Fruit fly (Drosophila melanogaster): ENCODE results near the gene cindr.
A peak's percentile ranks its signal among the peaks of the same experiment; 100 is the strongest.

Gene cindr

dm6 chr3R:30870317-30870878, 62.0 kb downstream of the cindr start:
- peak; percentile 54 for TF ChIP-seq Eip78C (GFP tag)
- no peak for TF ChIP-seq dsx (GFP tag; optimal IDR thresholded peaks at IDR 0.05; ENCODE audit: poor library complexity, severe bottlenecking)
- no peak for TF ChIP-seq ss (GFP tag; optimal IDR thresholded peaks at IDR 0.05)

dm6 chr3R:30872301-30873044, 64.1 kb downstream of the cindr start, which contains the start of gene CG15545:
TSS of gene CG15545 (minus strand) at chr3R:30872351.
- TF ChIP-seq CG32006 (GFP tag; optimal IDR thresholded peaks at IDR 0.05) = peak; percentile 73
- TF ChIP-seq CG8632 (GFP tag; optimal IDR thresholded peaks at IDR 0.05) = no peak
- no peak for TF ChIP-seq fkh (GFP tag; optimal IDR thresholded peaks at IDR 0.05)
- no peak for TF ChIP-seq ss (GFP tag; optimal IDR thresholded peaks at IDR 0.05)
- TF ChIP-seq fd85E (GFP tag; optimal IDR thresholded peaks at IDR 0.05) = no peak
- TF ChIP-seq CG15336 (GFP tag; IDR thresholded peaks at IDR 0.05) = peak; percentile 34; the same call in 1 of the 2 replicates
- no peak for TF ChIP-seq topi (GFP tag; optimal IDR thresholded peaks at IDR 0.05)
- no peak for TF ChIP-seq CG11762 (GFP tag; optimal IDR thresholded peaks at IDR 0.05; ENCODE audit: insufficient read depth)
- peak; percentile 59 for TF ChIP-seq CG6276 (GFP tag; optimal IDR thresholded peaks at IDR 0.05)
- peak; percentile 9 for TF ChIP-seq Sox14 (GFP tag; optimal IDR thresholded peaks at IDR 0.05)
- peak; percentile 64; the same call in 2 of the 3 replicates for TF ChIP-seq CG8119 (GFP tag; IDR thresholded peaks at IDR 0.05)
- no peak for TF ChIP-seq CG1621 (tag; optimal IDR thresholded peaks at IDR 0.05)
- TF ChIP-seq CG6792 (GFP tag; optimal IDR thresholded peaks at IDR 0.05) = no peak
- peak; percentile 75 for TF ChIP-seq Hr4 (GFP tag; optimal IDR thresholded peaks at IDR 0.05)
- no peak for TF ChIP-seq acj6 (GFP tag; optimal IDR thresholded peaks at IDR 0.05)
- no peak for TF ChIP-seq lz (GFP tag; optimal IDR thresholded peaks at IDR 0.05)
- TF ChIP-seq svp (GFP tag) = peak; percentile 25
- TF ChIP-seq CG11294 (GFP tag; IDR thresholded peaks at IDR 0.05) = no peak
- TF ChIP-seq Hr39 (GFP tag; optimal IDR thresholded peaks at IDR 0.05) = no peak
- TF ChIP-seq CG4318 (GFP tag; optimal IDR thresholded peaks at IDR 0.05) = peak; percentile 48
- TF ChIP-seq Eip78C (GFP tag) = peak; percentile 68
- TF ChIP-seq OdsH (GFP tag; optimal IDR thresholded peaks at IDR 0.05) = no peak
- TF ChIP-seq CG10631 (GFP tag; optimal IDR thresholded peaks at IDR 0.05) = no peak
- TF ChIP-seq CG9139 (GFP tag; optimal IDR thresholded peaks at IDR 0.05) = no peak
- no peak for TF ChIP-seq cyc (GFP tag; optimal IDR thresholded peaks at IDR 0.05)
- no peak for TF ChIP-seq dac (GFP tag; optimal IDR thresholded peaks at IDR 0.05)
- no peak for TF ChIP-seq Sox15 (GFP tag; optimal IDR thresholded peaks at IDR 0.05)
- TF ChIP-seq Lpt (GFP tag; optimal IDR thresholded peaks at IDR 0.05) = peak; percentile 44
- no peak for TF ChIP-seq Eip93F (GFP tag; optimal IDR thresholded peaks at IDR 0.05)
- peak; percentile 24; the same call in 1 of the 3 replicates for TF ChIP-seq CG6163 (GFP tag; IDR thresholded peaks at IDR 0.05)
- TF ChIP-seq Eip75B (GFP tag; optimal IDR thresholded peaks at IDR 0.05) = no peak

DNA sequence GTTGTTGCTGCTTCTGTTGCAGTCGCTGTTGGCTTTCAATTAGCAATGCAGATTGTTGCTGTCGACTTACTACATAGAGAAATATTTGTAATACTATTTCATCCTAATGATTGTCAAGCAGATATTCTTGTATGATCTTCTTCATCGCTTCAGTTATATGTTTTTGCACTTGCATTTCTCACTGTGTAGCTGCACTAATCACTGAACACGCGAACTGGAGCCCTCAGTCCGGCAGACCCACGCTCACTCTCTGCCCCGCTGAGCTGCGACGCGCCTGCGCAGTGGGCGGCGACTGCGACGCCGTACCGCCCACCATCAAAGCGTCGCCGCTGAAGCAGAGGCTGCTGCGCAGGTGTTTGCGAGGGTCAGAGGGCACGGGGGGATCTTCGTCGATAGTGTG, 66.3 kb downstream of the cindr start:
- no peak for TF ChIP-seq svp (GFP tag)
- TF ChIP-seq CG15336 (GFP tag; IDR thresholded peaks at IDR 0.05) = 0 out of 2 replicates have a peak, but pooled peaks have one; percentile 34
- no peak for TF ChIP-seq net (GFP tag; optimal IDR thresholded peaks at IDR 0.05)
- peak; percentile 13 for TF ChIP-seq pdm3 (GFP tag; optimal IDR thresholded peaks at IDR 0.05)
- no peak for TF ChIP-seq fd85E (GFP tag; optimal IDR thresholded peaks at IDR 0.05)
- peak; percentile 60; the same call in 1 of the 3 replicates for TF ChIP-seq eg (GFP tag; IDR thresholded peaks at IDR 0.05)
- 0 out of 3 replicates have a peak, but pooled peaks have one; percentile 44 for TF ChIP-seq CG8119 (GFP tag; IDR thresholded peaks at IDR 0.05)
- TF ChIP-seq fkh (GFP tag; optimal IDR thresholded peaks at IDR 0.05) = no peak
- peak; percentile 49 for TF ChIP-seq CG3919 (GFP tag; optimal IDR thresholded peaks at IDR 0.05)
- TF ChIP-seq Lpt (GFP tag; optimal IDR thresholded peaks at IDR 0.05) = peak; percentile 13
- peak; percentile 61 for TF ChIP-seq Eip78C (GFP tag)
- peak; percentile 45 for TF ChIP-seq CG32006 (GFP tag; optimal IDR thresholded peaks at IDR 0.05)
- TF ChIP-seq achi (GFP tag; optimal IDR thresholded peaks at IDR 0.05) = no peak
- TF ChIP-seq Eip75B (GFP tag; optimal IDR thresholded peaks at IDR 0.05) = peak; percentile 7
- TF ChIP-seq CG11294 (GFP tag; IDR thresholded peaks at IDR 0.05) = 0 out of 2 replicates have a peak, but pooled peaks have one; percentile 9
- TF ChIP-seq CG10669 (GFP tag; optimal IDR thresholded peaks at IDR 0.05) = peak; percentile 1
- no peak for TF ChIP-seq CG4318 (GFP tag; optimal IDR thresholded peaks at IDR 0.05)
- TF ChIP-seq CG6163 (GFP tag; IDR thresholded peaks at IDR 0.05) = peak; percentile 60; the same call in 2 of the 3 replicates
- TF ChIP-seq ss (GFP tag; optimal IDR thresholded peaks at IDR 0.05) = peak in 1 of 2 experiments; percentile 59
- peak; percentile 55 for TF ChIP-seq Hr4 (GFP tag; optimal IDR thresholded peaks at IDR 0.05)
